Worm (Caenorhabditis elegans) whole organism, young adult: ENCODE data around the gene glb-6.

ENCODE experiments used
- Y79H2A.3 ChIP-seq: fragments of 200-800 bp; sonication (Bioruptor generic); conservative IDR thresholded peaks from 2 replicates; pipeline ENCODE4 v1.3.6; 2022; ENCODE audit warnings: missing genetic modification reagents, missing genetic modification characterization, missing compliant biosample characterization
- hmg-20 ChIP-seq: fragments of 200-800 bp; sonication (Bioruptor generic); IDR thresholded peaks from 2 replicates; pipeline ENCODE4 v1.3.6; 2022; ENCODE audit warnings: missing genetic modification reagents, missing genetic modification characterization, missing compliant biosample characterization

DNA sequence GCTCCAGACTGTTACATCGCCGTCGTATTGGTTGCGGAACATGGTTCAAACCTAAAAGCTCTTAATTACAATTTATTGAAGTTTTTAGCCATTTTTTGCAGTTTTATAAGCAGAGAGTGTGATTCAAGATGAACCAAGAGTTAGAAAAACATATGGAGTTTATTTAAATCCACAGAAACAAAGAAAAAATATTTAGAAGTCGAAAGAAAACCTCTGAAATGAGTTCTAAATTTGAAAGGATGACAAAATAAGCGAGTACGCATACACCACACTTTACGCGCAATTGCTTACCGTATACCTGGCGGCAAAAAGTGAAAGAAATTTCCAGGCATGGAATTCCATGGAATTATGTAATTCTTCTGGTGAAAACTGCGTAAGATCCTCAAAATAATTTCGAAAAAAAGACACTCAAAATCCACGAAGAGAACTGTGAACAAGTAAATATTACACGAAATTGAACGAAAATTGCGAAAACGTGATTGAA, 14.0 kb upstream of the glb-6 start, which contains the start of gene pas-6:
- TF ChIP-seq hmg-20 (GFP tag; lab: Robert Waterston, UW) = no peak
- no peak for TF ChIP-seq Y79H2A.3 (GFP tag; lab: Robert Waterston, UW)
